Worm (Caenorhabditis elegans): Measurements from ENCODE around the gene srv-31.
A peak's percentile ranks its signal among the peaks of the same experiment; 100 is the strongest.

The srv-31 gene

ce11 chrIV:6282143-6282542 lies 10.3 kb upstream of the srv-31 start, which contains the start of gene srv-32:
TSS of gene srv-32 (minus strand) at chrIV:6282243.
- no peak for TF ChIP-seq sox-4 (tag; optimal IDR thresholded peaks at IDR 0.05)
- TF ChIP-seq tbx-2 (tag; optimal IDR thresholded peaks at IDR 0.05): no peak
- no peak for TF ChIP-seq ztf-16 (tag; optimal IDR thresholded peaks at IDR 0.05)
- no peak for TF ChIP-seq fkh-10 (GFP tag; optimal IDR thresholded peaks at IDR 0.05)
- TF ChIP-seq hlh-6 (tag; optimal IDR thresholded peaks at IDR 0.05): no peak
- TF ChIP-seq mec-3 (tag; optimal IDR thresholded peaks at IDR 0.05; ENCODE audit: borderline replicate concordance): no peak
- TF ChIP-seq fkh-6 (tag; optimal IDR thresholded peaks at IDR 0.05): no peak
- TF ChIP-seq ets-4 (tag; optimal IDR thresholded peaks at IDR 0.05): no peak
- no peak for TF ChIP-seq T23F11.4 (GFP tag; optimal IDR thresholded peaks at IDR 0.05)
- TF ChIP-seq syd-9 (tag; optimal IDR thresholded peaks at IDR 0.05): no peak

- TF ChIP-seq eyg-1 (tag; optimal IDR thresholded peaks at IDR 0.05) (no peak), lin-11 (tag; optimal IDR thresholded peaks at IDR 0.05) (no peak), elt-2 (tag; optimal IDR thresholded peaks at IDR 0.05) (peak; percentile 58)
These were observed 7.6 kb upstream of the srv-31 start, which contains the start of gene sams-5 for ce11 chrIV:6279392-6279791. TSS of gene sams-5 (minus strand) at chrIV:6279522.

- TF ChIP-seq elt-2 (tag; optimal IDR thresholded peaks at IDR 0.05) (peak; percentile 78), nhr-232 (tag; optimal IDR thresholded peaks at IDR 0.05) (no peak)
These were observed 3.9 kb upstream of the srv-31 start, which contains the start of the genes aat-4 and T13A10.1 for ce11 chrIV:6275671-6276209. TSS of gene aat-4 (minus strand) at chrIV:6275721. TSS of gene T13A10.1 (plus strand) at chrIV:6276081.

ce11 chrIV:6269346-6269745 lies 2.5 kb downstream of the srv-31 start, which contains the start of gene srv-30:
TSS of gene srv-30 (minus strand) at chrIV:6269446.
- no peak for TF ChIP-seq odd-2 (tag; optimal IDR thresholded peaks at IDR 0.05)
- TF ChIP-seq ceh-31 (tag; optimal IDR thresholded peaks at IDR 0.05): no peak
- TF ChIP-seq fkh-10 (GFP tag; optimal IDR thresholded peaks at IDR 0.05): no peak
- TF ChIP-seq rnt-1 (tag; optimal IDR thresholded peaks at IDR 0.05): no peak
- no peak for TF ChIP-seq ceh-19 (GFP tag; optimal IDR thresholded peaks at IDR 0.05)
- no peak for TF ChIP-seq fax-1 (tag; optimal IDR thresholded peaks at IDR 0.05)
- TF ChIP-seq ceh-22 (tag; optimal IDR thresholded peaks at IDR 0.05): no peak
- TF ChIP-seq hlh-15 (tag; optimal IDR thresholded peaks at IDR 0.05): no peak
- TF ChIP-seq ttx-3 (tag; optimal IDR thresholded peaks at IDR 0.05): no peak
- TF ChIP-seq elt-4 (tag; optimal IDR thresholded peaks at IDR 0.05): no peak
- TF ChIP-seq unc-55 (GFP tag; optimal IDR thresholded peaks at IDR 0.05): no peak
- no peak for TF ChIP-seq unc-42 (tag; optimal IDR thresholded peaks at IDR 0.05)

DNA sequence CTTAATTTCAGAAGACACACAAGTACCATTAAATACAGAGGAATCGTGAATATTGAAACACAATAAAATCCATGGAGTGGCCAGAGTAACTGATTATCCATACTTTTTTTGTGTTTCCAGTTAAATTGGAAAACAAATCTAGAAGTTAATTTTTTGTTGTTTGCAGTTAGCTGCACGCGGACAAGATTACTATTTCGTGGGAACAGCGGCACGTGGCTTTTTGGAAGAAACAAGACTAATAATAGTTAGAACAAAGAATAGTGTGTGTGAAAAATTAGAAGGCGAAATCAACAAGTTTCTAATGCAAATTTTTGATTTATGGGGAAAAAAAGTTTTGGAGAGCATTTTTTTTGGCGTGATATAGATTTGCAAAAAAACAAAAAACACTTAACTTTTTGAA lies 5.3 kb downstream of the srv-31 start, which contains the start of gene srv-29:
Gene srv-29, minus strand, starts transcription at position 101 of the 400 bp plus-strand sequence.
- no peak for TF ChIP-seq sox-2 (GFP tag; IDR thresholded peaks at IDR 0.05)
- no peak for TF ChIP-seq ceh-19 (GFP tag; optimal IDR thresholded peaks at IDR 0.05)

DNA sequence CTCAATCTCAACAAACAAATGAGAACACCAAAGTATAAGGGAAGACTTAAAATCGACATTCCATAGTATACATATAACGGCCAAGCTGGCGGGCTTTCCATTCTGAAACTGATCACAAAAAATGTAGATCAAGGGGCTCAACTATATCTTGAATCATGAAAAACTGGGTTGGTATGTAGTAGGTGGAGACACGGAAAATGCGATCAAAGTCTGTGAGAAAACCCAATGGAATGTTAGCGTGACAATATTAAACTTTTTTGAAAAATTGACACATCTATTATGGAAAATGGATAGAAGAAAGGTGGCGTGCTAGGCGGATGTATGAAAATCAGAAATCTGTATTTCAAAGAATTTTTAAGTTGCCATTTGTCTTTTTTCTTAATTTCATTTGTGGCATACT lies 8.6 kb downstream of the srv-31 start, which contains the start of gene srv-28:
Gene srv-28, minus strand, starts transcription at position 101 of the 400 bp plus-strand sequence.
- TF ChIP-seq dmd-4 (tag; optimal IDR thresholded peaks at IDR 0.05; ENCODE audit: borderline replicate concordance): no peak
- no peak for TF ChIP-seq mec-3 (tag; optimal IDR thresholded peaks at IDR 0.05; ENCODE audit: borderline replicate concordance)
- no peak for TF ChIP-seq ceh-14 (tag; optimal IDR thresholded peaks at IDR 0.05)
- TF ChIP-seq ceh-48 (tag; optimal IDR thresholded peaks at IDR 0.05): no peak
- no peak for TF ChIP-seq pha-2 (tag; optimal IDR thresholded peaks at IDR 0.05)
- TF ChIP-seq ceh-2 (tag; optimal IDR thresholded peaks at IDR 0.05): no peak
- no peak for TF ChIP-seq pax-1 (tag; optimal IDR thresholded peaks at IDR 0.05)

All from whole organism, late embryonic.